Worm (Caenorhabditis elegans) whole organism, L1 larva: ENCODE results near the gene F54H5.5.

ENCODE experiments used
- C04F5.9 ChIP-seq: sonication (generic microtip); optimal IDR thresholded peaks from 2 replicates; lab custom pipeline; 2016; ENCODE audit warnings: missing genetic modification characterization, missing compliant biosample characterization
- C34B4.2 ChIP-seq: sonication (generic microtip); optimal IDR thresholded peaks from 2 replicates; lab custom pipeline; 2017; ENCODE audit warnings: mild to moderate bottlenecking, missing genetic modification characterization, missing compliant biosample characterization
- F16B12.6 ChIP-seq: fragments of 150-350 bp; optimal IDR thresholded peaks from 2 replicates; lab custom pipeline; 2014; ENCODE audit warnings: missing biosample characterization, missing genetic modification characterization
- aha-1 ChIP-seq: fragments of 150-350 bp; optimal IDR thresholded peaks from 2 replicates; lab custom pipeline; 2014; ENCODE audit warnings: missing biosample characterization, missing genetic modification characterization
- ceh-82 ChIP-seq, 3 experiments: fragments of 150-350 bp in 1 of 3; sonication (generic microtip) in 2 of 3; optimal IDR thresholded peaks; 2 replicates each; lab custom pipeline; 2014 to 2017; ENCODE audit warnings: missing biosample characterization in 3 of 3, missing genetic modification characterization in 3 of 3
- dpl-1 ChIP-seq, 3 experiments: fragments of 150-350 bp in 2 of 3; sonication (generic microtip) in 1 of 3; optimal IDR thresholded peaks; 2 replicates each; lab custom pipeline; 2014 to 2017; ENCODE audit warnings: missing biosample characterization in 3 of 3, missing genetic modification characterization in 3 of 3, missing genetic modification reagents in 3 of 3
- efl-1 ChIP-seq, 4 experiments: fragments of 150-350 bp; optimal IDR thresholded peaks in 3 of 4; peaks in 1 of 4; 1 replicate in 1 of 4; 2 replicates in 3 of 4; lab custom pipeline; 2014; ENCODE audit warnings: missing biosample characterization in 2 of 4, missing genetic modification characterization in 2 of 4, missing genetic modification reagents in 2 of 4
- elt-2 ChIP-seq: sonication (generic microtip); optimal IDR thresholded peaks from 2 replicates; lab custom pipeline; 2016; ENCODE audit warnings: missing genetic modification characterization, mild to moderate bottlenecking, inconsistent platforms, missing compliant biosample characterization, missing genetic modification reagents
- ets-5 ChIP-seq: fragments of 200-800 bp; sonication (Bioruptor generic); IDR thresholded peaks from 2 replicates; pipeline ENCODE4 v1.3.6; 2022; ENCODE audit warnings: missing genetic modification characterization, missing compliant biosample characterization
- fkh-8 ChIP-seq: sonication (generic microtip); optimal IDR thresholded peaks from 2 replicates; lab custom pipeline; 2016; ENCODE audit warnings: mild to moderate bottlenecking, missing genetic modification characterization, missing compliant biosample characterization
- hlh-17 ChIP-seq: fragments of 200-800 bp; sonication (Bioruptor generic); optimal IDR thresholded peaks from 2 replicates; lab custom pipeline; 2018; ENCODE audit warnings: missing genetic modification characterization, mild to moderate bottlenecking, missing compliant biosample characterization, moderate library complexity, borderline replicate concordance
- isw-1 ChIP-seq: fragments of 200-800 bp; sonication (Bioruptor generic); IDR thresholded peaks from 2 replicates; pipeline ENCODE4 v1.3.6; 2022; ENCODE audit warnings: missing genetic modification characterization, missing compliant biosample characterization
- lin-14 ChIP-seq: fragments of 200-800 bp; sonication (Bioruptor generic); optimal IDR thresholded peaks from 2 replicates; lab custom pipeline; 2018; ENCODE audit warnings: mild to moderate bottlenecking, missing genetic modification characterization, moderate library complexity, missing compliant biosample characterization
- lin-15B ChIP-seq: fragments of 150-350 bp; sonication (generic microtip); optimal IDR thresholded peaks from 3 replicates; lab custom pipeline; 2014; ENCODE audit warnings: missing biosample characterization, missing genetic modification characterization
- lin-39 ChIP-seq: fragments of 150-350 bp; optimal IDR thresholded peaks from 2 replicates; lab custom pipeline; 2014; ENCODE audit warnings: missing biosample characterization, missing genetic modification reagents, missing genetic modification characterization
- lir-3 ChIP-seq: sonication (generic microtip); optimal IDR thresholded peaks from 2 replicates; lab custom pipeline; 2016; ENCODE audit warnings: mild to moderate bottlenecking, missing genetic modification characterization, moderate library complexity, missing compliant biosample characterization; ENCODE audit not compliant: poor library complexity
- lsy-2 ChIP-seq, 2 experiments: fragments of 150-350 bp; optimal IDR thresholded peaks; 2 replicates each; lab custom pipeline; 2014; ENCODE audit warnings: missing biosample characterization in 2 of 2, missing genetic modification characterization in 2 of 2
- mep-1 ChIP-seq: fragments of 150-350 bp; optimal IDR thresholded peaks from 2 replicates; lab custom pipeline; 2014; ENCODE audit warnings: missing biosample characterization, missing genetic modification characterization
- nhr-12 ChIP-seq: sonication (generic microtip); optimal IDR thresholded peaks from 2 replicates; lab custom pipeline; 2017; ENCODE audit warnings: missing biosample characterization, missing genetic modification characterization
- nhr-19 ChIP-seq: fragments of 200-800 bp; sonication (Bioruptor generic); conservative IDR thresholded peaks from 2 replicates; pipeline ENCODE4 v1.3.6; 2022; ENCODE audit warnings: missing genetic modification characterization, missing compliant biosample characterization
- nhr-20 ChIP-seq: sonication (generic microtip); optimal IDR thresholded peaks from 2 replicates; lab custom pipeline; 2016; ENCODE audit warnings: mild to moderate bottlenecking, missing genetic modification characterization, missing compliant biosample characterization
- nhr-237 ChIP-seq: fragments of 150-350 bp; optimal IDR thresholded peaks from 2 replicates; lab custom pipeline; 2014; ENCODE audit warnings: missing biosample characterization, missing genetic modification characterization
- nhr-47 ChIP-seq: sonication (generic microtip); optimal IDR thresholded peaks from 2 replicates; lab custom pipeline; 2016; ENCODE audit warnings: mild to moderate bottlenecking, missing genetic modification characterization, moderate library complexity, missing compliant biosample characterization
- nhr-71 ChIP-seq: sonication (generic microtip); optimal IDR thresholded peaks from 2 replicates; lab custom pipeline; 2016; ENCODE audit warnings: mild to moderate bottlenecking, missing genetic modification characterization, moderate library complexity, missing compliant biosample characterization
- nhr-76 ChIP-seq: sonication (generic microtip); optimal IDR thresholded peaks from 2 replicates; lab custom pipeline; 2017; ENCODE audit warnings: missing biosample characterization, missing genetic modification characterization
- nhr-85 ChIP-seq: sonication (generic microtip); peaks from one replicate; lab custom pipeline; 2016; ENCODE audit warnings: missing genetic modification characterization, inconsistent platforms, missing compliant biosample characterization
- snpc-4 ChIP-seq: fragments of 150-350 bp; optimal IDR thresholded peaks from 2 replicates; lab custom pipeline; 2014; ENCODE audit warnings: missing biosample characterization, missing genetic modification characterization
- snu-23 ChIP-seq: sonication (generic microtip); optimal IDR thresholded peaks from 2 replicates; lab custom pipeline; 2016; ENCODE audit warnings: missing genetic modification characterization, missing compliant biosample characterization
- sptf-1 ChIP-seq: fragments of 150-350 bp; optimal IDR thresholded peaks from 2 replicates; lab custom pipeline; 2014; ENCODE audit warnings: missing biosample characterization, missing genetic modification characterization
- unc-130 ChIP-seq: fragments of 150-350 bp; optimal IDR thresholded peaks from 2 replicates; lab custom pipeline; 2017; ENCODE audit warnings: missing biosample characterization, missing genetic modification characterization, inconsistent platforms
- unc-62 ChIP-seq: fragments of 150-350 bp; optimal IDR thresholded peaks from 2 replicates; lab custom pipeline; 2014; ENCODE audit warnings: missing biosample characterization, missing genetic modification reagents, missing genetic modification characterization
- unc-86 ChIP-seq: sonication (generic microtip); optimal IDR thresholded peaks from 2 replicates; lab custom pipeline; 2016; ENCODE audit warnings: missing genetic modification characterization, missing compliant biosample characterization
- unc-98 ChIP-seq: fragments of 200-800 bp; sonication (Bioruptor generic); IDR thresholded peaks from 2 replicates; pipeline ENCODE4 v1.3.6; 2022; ENCODE audit warnings: missing genetic modification characterization, missing compliant biosample characterization
- vab-15 ChIP-seq: sonication (generic microtip); optimal IDR thresholded peaks from 2 replicates; lab custom pipeline; 2017; ENCODE audit warnings: missing genotype, mild to moderate bottlenecking, missing genetic modification characterization, missing compliant biosample characterization

Gene F54H5.5

DNA sequence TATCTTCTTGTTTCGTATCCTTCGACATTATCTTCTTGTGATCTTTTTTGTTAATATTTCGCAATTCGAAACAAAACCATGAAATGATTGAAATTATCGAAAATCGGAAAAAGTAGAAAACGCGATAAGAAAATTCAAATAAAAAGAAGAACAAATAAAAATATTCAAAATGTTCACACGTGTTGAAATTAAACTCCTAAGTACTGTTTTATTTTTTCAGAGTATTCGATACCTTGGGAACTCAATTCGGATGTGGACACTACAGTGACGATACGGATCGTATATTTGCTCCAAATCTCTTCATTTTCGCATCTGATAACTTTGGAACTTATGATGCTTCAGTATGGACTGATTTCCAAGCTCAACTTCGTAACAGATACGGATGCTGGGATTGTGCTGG lies 9.1 kb upstream of the F54H5.5 start, which contains the start of gene T19D12.5:
TSS of gene T19D12.5 (minus strand) at position 101 of the 400 bp plus-strand sequence.
- TF ChIP-seq F16B12.6 (tag; lab: Kevin White, UChicago) (no peak), nhr-237 (tag; lab: Kevin White, UChicago) (no peak), lin-39 (no peak), nhr-12 (tag; lab: Kevin White, UChicago) (no peak), nhr-47 (tag; lab: Kevin White, UChicago) (no peak), unc-130 (no peak), lin-14 (no peak), nhr-20 (no peak), hlh-17 (GFP tag; lab: Kevin White, UChicago) (no peak), elt-2 (tag; lab: Kevin White, UChicago) (no peak), vab-15 (tag; lab: Kevin White, UChicago) (no peak), ceh-82 (tag; optimal IDR thresholded peaks at IDR 0.05; lab: Kevin White, UChicago) (no peak), sptf-1 (no peak), lin-15B (no peak), efl-1 (optimal IDR thresholded peaks at IDR 0.05; lab: Kevin White, UChicago) (no peak), efl-1 (GFP tag; optimal IDR thresholded peaks at IDR 0.05 in 1 of 2; lab: Kevin White, UChicago) (no peak), snpc-4 (tag; lab: Kevin White, UChicago) (no peak), fkh-8 (tag; lab: Kevin White, UChicago) (no peak), C34B4.2 (no peak), isw-1 (GFP tag; lab: Robert Waterston, UW) (no peak)

DNA sequence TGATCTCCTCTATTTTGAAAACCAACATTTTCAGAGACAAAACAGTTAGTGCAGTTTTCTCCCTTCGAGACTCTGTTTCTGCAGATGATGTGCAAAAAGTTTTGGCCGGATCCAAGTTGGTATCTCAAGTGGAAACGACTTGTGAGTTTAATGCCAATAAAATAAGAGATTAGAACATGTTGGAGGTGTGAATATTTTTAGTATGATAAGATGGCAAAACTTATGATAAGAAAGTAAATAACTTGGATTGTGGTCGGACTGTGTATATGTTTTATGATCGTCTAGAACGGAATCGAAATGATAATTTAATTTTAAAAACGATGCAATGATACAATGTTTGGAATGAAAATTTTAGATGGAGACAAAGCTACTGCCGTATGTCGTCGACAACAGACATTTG lies 4.9 kb upstream of the F54H5.5 start:
- TF ChIP-seq nhr-85 (tag; lab: Kevin White, UChicago) (no peak), nhr-19 (GFP tag; lab: Robert Waterston, UW) (no peak), snu-23 (GFP tag; lab: Kevin White, UChicago) (no peak), elt-2 (tag; lab: Kevin White, UChicago) (peak; percentile 67)

DNA sequence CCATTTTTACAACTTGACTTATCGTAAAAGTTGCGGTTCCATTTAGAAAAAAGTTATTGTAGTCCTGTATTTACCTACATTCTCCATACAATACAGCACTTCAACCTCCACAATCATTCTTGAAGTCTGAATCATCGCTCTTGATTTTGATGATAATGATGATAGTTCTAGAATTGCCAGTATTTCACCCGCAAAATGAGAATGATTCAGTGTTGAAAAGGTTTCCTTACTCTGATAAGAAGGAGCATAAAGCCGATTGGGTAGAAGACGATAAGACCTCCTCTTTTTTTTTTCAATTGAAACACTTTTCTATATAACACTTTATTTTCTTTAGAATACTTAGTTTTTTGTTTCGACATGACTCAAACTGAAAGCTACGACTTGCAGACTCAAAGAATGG lies 3.7 kb upstream of the F54H5.5 start, which contains the start of gene T19D12.4:
TSS of gene T19D12.4 (plus strand) at position 295 of the 400 bp plus-strand sequence.
- no peak for TF ChIP-seq nhr-237 (tag; lab: Kevin White, UChicago)
- peak; percentile 82 for TF ChIP-seq elt-2 (tag; lab: Kevin White, UChicago)

DNA sequence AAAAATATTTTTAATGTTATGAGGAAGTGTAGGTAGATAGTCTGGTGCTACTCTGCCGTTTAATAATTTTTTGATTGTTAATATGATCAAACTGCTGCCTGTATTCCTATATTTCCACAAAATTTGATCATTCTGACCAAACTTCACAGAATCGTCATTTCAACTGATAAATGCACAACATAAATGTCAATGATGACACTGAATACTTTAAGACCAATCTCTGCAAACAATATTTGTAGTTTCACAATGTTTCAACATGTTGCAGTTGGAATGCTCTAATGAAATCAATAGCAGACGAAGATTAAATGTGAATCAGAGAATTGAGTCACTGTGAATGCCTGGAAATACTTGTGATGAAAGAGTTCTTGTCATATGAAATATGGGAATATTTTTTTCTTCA lies 2.7 kb upstream of the F54H5.5 start:
- no peak for TF ChIP-seq unc-86
- TF ChIP-seq fkh-8 (tag; lab: Kevin White, UChicago), result no peak
- no peak for TF ChIP-seq aha-1 (tag; lab: Kevin White, UChicago)
- TF ChIP-seq mep-1 (tag; lab: Kevin White, UChicago), result no peak
- no peak for TF ChIP-seq dpl-1 (GFP tag; optimal IDR thresholded peaks at IDR 0.05; lab: Kevin White, UChicago)
- TF ChIP-seq unc-98 (GFP tag; lab: Robert Waterston, UW), result no peak
- no peak for TF ChIP-seq sptf-1
- no peak for TF ChIP-seq nhr-76
- no peak for TF ChIP-seq ets-5
- no peak for TF ChIP-seq nhr-71 (tag; lab: Kevin White, UChicago)
- TF ChIP-seq lir-3 (tag; lab: Kevin White, UChicago), result no peak
- no peak for TF ChIP-seq unc-130
- TF ChIP-seq unc-62, result no peak
- TF ChIP-seq C04F5.9, result no peak
- no peak for TF ChIP-seq vab-15 (tag; lab: Kevin White, UChicago)

DNA sequence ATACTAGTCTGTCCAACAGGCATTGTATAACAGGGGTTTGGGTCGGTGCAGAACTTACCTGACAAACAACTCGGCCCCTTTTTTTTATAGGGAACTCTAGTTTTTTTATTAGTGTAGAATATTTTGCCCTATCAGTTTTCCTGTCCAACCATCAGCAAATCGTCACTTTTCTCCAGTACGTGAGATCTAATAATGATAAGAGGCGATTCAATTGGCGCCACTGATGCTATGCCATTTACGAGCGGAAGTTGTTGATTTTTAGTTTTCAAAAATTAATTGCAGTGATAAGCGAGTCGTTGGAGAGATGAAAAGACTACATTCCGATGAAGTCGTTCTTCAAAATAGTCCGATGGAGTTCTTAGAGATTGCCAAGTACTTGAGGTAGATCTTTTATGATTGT lies 1.3 kb upstream of the F54H5.5 start:
- TF ChIP-seq lsy-2 (tag; optimal IDR thresholded peaks at IDR 0.05; lab: Kevin White, UChicago) (no peak), elt-2 (tag; lab: Kevin White, UChicago) (peak; percentile 35)
